Worm (Caenorhabditis elegans): ENCODE measurements around the gene ndx-3.

DNA sequence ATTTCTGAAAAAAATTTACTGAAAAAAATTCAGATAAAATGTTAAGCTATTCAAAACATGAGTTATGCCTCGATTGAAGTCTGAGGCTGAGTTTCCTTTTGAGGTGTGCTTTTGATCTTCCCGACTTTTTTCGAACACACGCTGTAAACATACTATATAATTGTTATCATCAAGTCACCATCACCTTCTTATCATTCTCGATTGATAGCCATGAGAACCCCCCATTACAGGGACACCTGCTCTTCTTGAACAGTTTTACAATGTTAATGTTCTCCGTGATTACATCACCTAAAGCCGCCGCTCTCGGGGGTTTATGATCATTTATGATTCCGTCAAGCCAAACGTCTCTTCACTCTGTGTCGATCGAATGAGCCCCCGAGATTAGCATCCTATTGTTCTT is 30.8 kb downstream of the ndx-3 start:
- TF ChIP-seq med-1 (GFP tag; optimal IDR thresholded peaks at IDR 0.05; ENCODE audit: insufficient read depth) (no peak), tab-1 (GFP tag; IDR thresholded peaks at IDR 0.05) (no peak), T22C8.4 (GFP tag; IDR thresholded peaks at IDR 0.05) (no peak), cog-1 (tag; optimal IDR thresholded peaks at IDR 0.05) (no peak), klf-2 (GFP tag; conservative IDR thresholded peaks at IDR 0.05) (no peak), ztf-23 (GFP tag; IDR thresholded peaks at IDR 0.05) (no peak), flt-1 (GFP tag; IDR thresholded peaks at IDR 0.05) (no peak), ztf-29 (GFP tag; IDR thresholded peaks at IDR 0.05) (no peak), ref-1 (GFP tag; conservative IDR thresholded peaks at IDR 0.05) (no peak)

Data from whole organism, midembryonic.